Worm (Caenorhabditis elegans) whole organism, L2 larva: ENCODE measurements around the gene cnc-9.

Experiments
- F13H6.1 ChIP-seq: sonication (generic microtip); optimal IDR thresholded peaks from 2 replicates; lab custom pipeline; 2016; ENCODE audit warnings: missing genetic modification characterization, missing compliant biosample characterization
- R02D3.7 ChIP-seq: fragments of 150-350 bp; optimal IDR thresholded peaks from 2 replicates; lab custom pipeline; 2014; ENCODE audit warnings: missing biosample characterization, missing genetic modification characterization
- Y55F3AM.14 ChIP-seq: fragments of 200-800 bp; sonication (Bioruptor generic); optimal IDR thresholded peaks from 2 replicates; lab custom pipeline; 2018; ENCODE audit warnings: mild to moderate bottlenecking, missing genetic modification characterization, missing compliant biosample characterization
- alr-1 ChIP-seq: fragments of 150-350 bp; optimal IDR thresholded peaks from 2 replicates; lab custom pipeline; 2014; ENCODE audit warnings: missing biosample characterization, missing genetic modification characterization
- ama-1 ChIP-seq: fragments of 150-350 bp; optimal IDR thresholded peaks from 2 replicates; lab custom pipeline; 2018; ENCODE audit warnings: inconsistent platforms
- ceh-16 ChIP-seq: fragments of 150-350 bp; optimal IDR thresholded peaks from 2 replicates; lab custom pipeline; 2014; ENCODE audit warnings: missing biosample characterization, missing genetic modification characterization
- dmd-4 ChIP-seq: sonication (generic microtip); optimal IDR thresholded peaks from 2 replicates; lab custom pipeline; 2017; ENCODE audit warnings: missing biosample characterization, missing genetic modification characterization
- elt-1 ChIP-seq: fragments of 150-350 bp; optimal IDR thresholded peaks from 2 replicates; lab custom pipeline; 2014; ENCODE audit warnings: missing biosample characterization, missing genetic modification characterization
- fos-1 ChIP-seq: fragments of 150-350 bp; optimal IDR thresholded peaks from 2 replicates; lab custom pipeline; 2014; ENCODE audit warnings: missing biosample characterization, missing genetic modification characterization
- lin-11 ChIP-seq: fragments of 150-350 bp; sonication (generic microtip); optimal IDR thresholded peaks from 2 replicates; lab custom pipeline; 2014; ENCODE audit warnings: missing biosample characterization, missing genetic modification characterization, inconsistent platforms, mixed read lengths
- lin-39 ChIP-seq: fragments of 150-350 bp; optimal IDR thresholded peaks from 2 replicates; lab custom pipeline; 2014; ENCODE audit warnings: missing biosample characterization, missing genetic modification reagents, missing genetic modification characterization
- lsy-2 ChIP-seq, 2 experiments: fragments of 150-350 bp in 1 of 2; sonication (generic microtip) in 1 of 2; optimal IDR thresholded peaks; 2 replicates each; lab custom pipeline; 2014 to 2017; ENCODE audit warnings: missing biosample characterization in 2 of 2, missing genetic modification characterization in 2 of 2
- mab-5 ChIP-seq: fragments of 150-350 bp; optimal IDR thresholded peaks from 2 replicates; lab custom pipeline; 2014; ENCODE audit warnings: missing biosample characterization, missing genetic modification characterization
- nhr-10 ChIP-seq: sonication (generic microtip); optimal IDR thresholded peaks from 2 replicates; lab custom pipeline; 2017; ENCODE audit warnings: missing biosample characterization, missing genetic modification characterization
- nhr-11 ChIP-seq: fragments of 150-350 bp; optimal IDR thresholded peaks from 2 replicates; lab custom pipeline; 2014; ENCODE audit warnings: missing biosample characterization, missing genetic modification characterization
- nhr-129 ChIP-seq: fragments of 150-350 bp; optimal IDR thresholded peaks from 2 replicates; lab custom pipeline; 2014; ENCODE audit warnings: missing biosample characterization, missing genetic modification characterization
- nhr-21 ChIP-seq: fragments of 150-350 bp; optimal IDR thresholded peaks from 2 replicates; lab custom pipeline; 2014; ENCODE audit warnings: missing biosample characterization, missing genetic modification characterization
- nhr-23 ChIP-seq: fragments of 150-350 bp; optimal IDR thresholded peaks from 2 replicates; lab custom pipeline; 2014; ENCODE audit warnings: missing biosample characterization, missing genetic modification reagents, missing genetic modification characterization
- nhr-6 ChIP-seq: fragments of 150-350 bp; optimal IDR thresholded peaks from 2 replicates; lab custom pipeline; 2014; ENCODE audit warnings: missing biosample characterization, missing genetic modification characterization
- nhr-77 ChIP-seq: fragments of 150-350 bp; optimal IDR thresholded peaks from 2 replicates; lab custom pipeline; 2014; ENCODE audit warnings: missing biosample characterization, missing genetic modification characterization
- sem-4 ChIP-seq: fragments of 150-350 bp; optimal IDR thresholded peaks from 2 replicates; lab custom pipeline; 2014; ENCODE audit warnings: missing biosample characterization, missing genetic modification reagents, missing genetic modification characterization
- skn-1 ChIP-seq: sonication (generic microtip); optimal IDR thresholded peaks from 2 replicates; lab custom pipeline; 2017; ENCODE audit warnings: missing biosample characterization, missing genetic modification characterization
- sma-3 ChIP-seq: sonication (generic microtip); optimal IDR thresholded peaks from 2 replicates; lab custom pipeline; 2016; ENCODE audit warnings: missing genetic modification reagents, missing genetic modification characterization, missing compliant biosample characterization
- sma-9 ChIP-seq, 2 experiments: fragments of 150-350 bp in 1 of 2; sonication (generic microtip) in 1 of 2; optimal IDR thresholded peaks; 2 replicates each; lab custom pipeline; 2014 to 2016; ENCODE audit warnings: missing genetic modification characterization in 2 of 2, mild to moderate bottlenecking in 1 of 2, missing biosample characterization in 1 of 2, missing compliant biosample characterization in 1 of 2, missing genetic modification reagents in 1 of 2, moderate library complexity in 1 of 2
- snpc-4 ChIP-seq: fragments of 150-350 bp; optimal IDR thresholded peaks from 2 replicates; lab custom pipeline; 2014; ENCODE audit warnings: missing biosample characterization, missing genetic modification characterization
- unc-39 ChIP-seq: fragments of 150-350 bp; optimal IDR thresholded peaks from 2 replicates; lab custom pipeline; 2014; ENCODE audit warnings: missing biosample characterization, missing genetic modification characterization
- unc-55 ChIP-seq: fragments of 150-350 bp; sonication (generic microtip); optimal IDR thresholded peaks from 3 replicates; lab custom pipeline; 2014; ENCODE audit warnings: missing biosample characterization, missing genetic modification reagents, missing genetic modification characterization
- unc-62 ChIP-seq: fragments of 150-350 bp; optimal IDR thresholded peaks from 2 replicates; lab custom pipeline; 2014; ENCODE audit warnings: missing biosample characterization, missing genetic modification reagents, missing genetic modification characterization
- zag-1 ChIP-seq: fragments of 150-350 bp; optimal IDR thresholded peaks from 2 replicates; lab custom pipeline; 2014; ENCODE audit warnings: missing biosample characterization, missing genetic modification characterization
- ztf-11 ChIP-seq: sonication (generic microtip); optimal IDR thresholded peaks from 2 replicates; lab custom pipeline; 2017; ENCODE audit warnings: missing biosample characterization, missing genetic modification characterization
- ztf-4 ChIP-seq: fragments of 150-350 bp; optimal IDR thresholded peaks from 2 replicates; lab custom pipeline; 2014; ENCODE audit warnings: missing biosample characterization, missing genetic modification characterization

The cnc-9 gene

DNA sequence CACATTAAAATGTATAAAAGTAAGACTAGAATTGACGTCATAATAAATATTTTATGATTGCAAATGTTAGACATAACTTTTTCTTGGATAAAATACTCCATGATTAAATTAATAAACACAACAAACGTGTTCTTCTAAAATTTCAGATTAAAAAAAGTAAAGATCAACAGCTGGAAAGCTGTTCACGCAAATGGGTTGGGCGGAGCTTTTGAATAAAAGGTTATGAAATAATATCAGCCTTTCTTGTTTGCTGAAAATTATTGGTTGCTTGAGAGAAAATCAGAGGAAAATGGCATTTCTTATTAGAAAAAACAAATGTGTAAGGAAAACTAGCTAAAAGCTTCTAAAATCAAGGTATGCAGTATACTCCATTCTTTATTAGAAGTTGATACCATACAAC lies 12.2 kb downstream of the cnc-9 start, which contains the start of gene C02H6.3:
C02H6.3 (minus strand) TSS at position 101 of the 400 bp plus-strand sequence.
- TF ChIP-seq R02D3.7 (tag; lab: Kevin White, UChicago): no peak
- TF ChIP-seq sma-9 (GFP tag; optimal IDR thresholded peaks at IDR 0.05; lab: Kevin White, UChicago): no peak
- TF ChIP-seq sma-9 (tag; optimal IDR thresholded peaks at IDR 0.05; lab: Kevin White, UChicago): no peak
- no peak for TF ChIP-seq zag-1
- no peak for TF ChIP-seq alr-1 (tag; lab: Kevin White, UChicago)

DNA sequence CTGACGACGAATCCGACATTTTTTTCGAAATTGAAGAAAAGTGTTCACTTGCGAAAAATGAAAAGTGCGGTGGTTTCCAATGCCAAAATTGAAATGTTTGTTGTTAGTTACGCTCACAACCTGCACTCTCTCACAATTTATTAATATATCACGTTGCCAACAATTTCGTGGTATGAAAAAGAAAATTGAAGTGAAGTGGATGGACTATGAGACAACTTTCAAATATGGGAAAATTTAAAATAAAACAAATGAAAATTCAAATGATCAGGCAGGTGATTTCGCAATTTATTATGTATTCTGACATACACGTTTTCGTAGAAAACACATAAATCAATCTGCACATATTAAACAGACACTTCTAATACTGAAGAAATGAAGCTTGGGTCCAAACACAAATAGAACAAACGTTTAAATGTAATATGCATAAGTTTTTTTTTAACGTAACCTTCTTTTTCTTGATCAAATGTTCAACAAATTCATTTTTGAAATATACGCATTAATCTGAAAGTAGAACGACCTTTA lies 13.9 kb downstream of the cnc-9 start, which contains the start of gene srp-6:
srp-6 (minus strand) TSS at position 51 of the 522 bp plus-strand sequence.
- TF ChIP-seq dmd-4 (tag; lab: Kevin White, UChicago): no peak
- TF ChIP-seq lin-39 (tag; lab: Kevin White, UChicago): no peak
- peak; percentile 6 for TF ChIP-seq unc-55
- TF ChIP-seq nhr-10: no peak
- peak; percentile 2 for TF ChIP-seq fos-1 (tag; lab: Kevin White, UChicago)

DNA sequence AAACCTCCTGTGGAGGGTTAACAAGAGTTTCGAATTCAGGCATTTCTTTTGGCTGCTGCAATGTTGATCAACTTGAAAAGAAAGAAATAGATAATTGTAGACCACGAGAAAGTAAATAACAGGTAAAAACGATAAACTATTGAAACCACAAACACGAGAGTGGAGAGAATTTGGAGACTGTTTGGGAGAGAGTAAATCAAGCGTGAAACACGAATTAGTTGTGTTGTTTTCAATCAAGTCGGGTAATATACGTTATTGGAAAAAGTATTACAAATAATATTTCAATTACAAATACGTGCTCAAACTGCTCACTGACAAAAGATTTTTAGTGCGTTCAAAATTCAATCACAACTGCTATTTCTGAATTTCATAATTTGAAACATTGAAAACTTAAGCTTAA lies 19.0 kb downstream of the cnc-9 start, which contains the start of gene C03G6.17:
C03G6.17 (minus strand) TSS at position 101 of the 400 bp plus-strand sequence.
- no peak for TF ChIP-seq ceh-16

DNA sequence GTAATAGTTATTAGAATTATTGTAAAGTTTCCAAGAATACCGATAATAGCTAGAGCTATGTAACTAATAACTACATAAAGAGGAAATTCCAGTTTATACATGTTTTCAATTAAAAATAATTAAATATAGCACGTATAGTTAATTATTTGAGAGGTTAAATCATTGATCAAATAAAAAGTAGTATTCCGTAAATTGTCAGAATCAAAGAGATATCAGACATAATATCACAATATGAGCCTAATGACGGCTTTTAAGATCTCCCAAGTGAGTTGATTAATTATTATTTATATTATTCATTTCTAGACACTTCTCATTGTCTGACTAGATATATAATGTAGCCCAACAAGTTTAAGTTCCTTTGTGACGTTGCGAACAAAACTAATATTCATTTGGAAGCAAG lies 20.6 kb downstream of the cnc-9 start, which contains the start of gene srsx-24:
srsx-24 (minus strand) TSS at position 101 of the 400 bp plus-strand sequence.
- no peak for TF ChIP-seq lin-39 (tag; lab: Kevin White, UChicago)
- TF ChIP-seq nhr-11 (tag; lab: Kevin White, UChicago): no peak
- no peak for TF ChIP-seq unc-55
- TF ChIP-seq ceh-16: no peak
- TF ChIP-seq ztf-4: no peak
- no peak for TF ChIP-seq zag-1
- no peak for TF ChIP-seq unc-62 (GFP tag; lab: Kevin White, UChicago)
- TF ChIP-seq F13H6.1 (tag; lab: Kevin White, UChicago): no peak
- no peak for TF ChIP-seq ztf-11
- no peak for TF ChIP-seq nhr-21

DNA sequence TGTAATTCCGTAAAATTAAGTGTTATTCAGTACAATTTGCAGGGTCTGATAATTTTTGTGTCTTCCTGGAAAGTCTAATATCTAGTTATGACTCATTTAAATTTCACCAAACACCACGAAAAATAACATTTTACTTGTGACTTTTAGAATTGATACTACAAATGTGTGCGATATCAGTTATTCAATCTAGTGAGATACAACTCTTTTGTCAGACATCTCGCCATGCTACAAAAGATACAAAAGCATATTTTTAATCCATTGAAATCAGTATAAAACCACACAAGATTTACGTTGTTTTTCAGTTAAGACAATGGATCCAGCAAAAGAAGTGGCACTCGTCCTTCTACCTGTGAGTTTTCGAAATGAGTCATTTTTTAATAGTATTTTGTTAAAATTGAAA lies 25.9 kb downstream of the cnc-9 start, which contains the start of gene srx-56:
srx-56 (plus strand) TSS at position 301 of the 400 bp plus-strand sequence.
- no peak for TF ChIP-seq nhr-21
- no peak for TF ChIP-seq F13H6.1 (tag; lab: Kevin White, UChicago)
- TF ChIP-seq Y55F3AM.14 (GFP tag; lab: Kevin White, UChicago): no peak
- TF ChIP-seq lin-11 (tag; lab: Kevin White, UChicago): no peak
- TF ChIP-seq ama-1 (lab: Kevin White, UChicago): no peak
- TF ChIP-seq unc-39 (tag; lab: Kevin White, UChicago): no peak
- no peak for TF ChIP-seq nhr-23 (tag; lab: Kevin White, UChicago)
- no peak for TF ChIP-seq mab-5 (tag; lab: Kevin White, UChicago)
- TF ChIP-seq elt-1 (tag; lab: Kevin White, UChicago): no peak
- TF ChIP-seq lin-39 (tag; lab: Kevin White, UChicago): no peak
- TF ChIP-seq zag-1: no peak
- no peak for TF ChIP-seq nhr-6 (tag; lab: Kevin White, UChicago)
- TF ChIP-seq snpc-4: no peak
- TF ChIP-seq sma-9 (GFP tag; optimal IDR thresholded peaks at IDR 0.05; lab: Kevin White, UChicago): no peak
- no peak for TF ChIP-seq sma-9 (tag; optimal IDR thresholded peaks at IDR 0.05; lab: Kevin White, UChicago)
- no peak for TF ChIP-seq alr-1 (tag; lab: Kevin White, UChicago)
- no peak for TF ChIP-seq lsy-2 (tag; optimal IDR thresholded peaks at IDR 0.05; lab: Kevin White, UChicago)
- TF ChIP-seq sma-3 (GFP tag; lab: Kevin White, UChicago): no peak

DNA sequence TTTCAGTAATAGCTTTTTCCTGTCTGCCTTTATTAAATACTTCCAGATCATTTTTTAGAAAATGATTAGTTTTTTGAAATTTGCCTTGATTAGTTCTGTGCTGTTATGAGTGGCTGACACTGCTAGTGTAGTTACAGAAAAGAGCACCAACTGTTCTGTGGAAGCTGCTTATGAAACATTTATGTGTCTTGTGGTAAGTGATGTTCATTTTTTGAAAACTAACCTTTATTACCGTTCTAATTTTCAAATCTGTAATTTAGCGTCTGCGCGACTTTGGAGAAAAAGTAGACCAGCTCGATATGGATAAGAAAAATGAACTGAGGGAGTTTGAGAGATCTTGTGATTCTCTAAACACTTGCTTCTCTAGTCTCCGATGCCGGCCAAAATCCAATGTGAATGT lies 30.4 kb downstream of the cnc-9 start, which contains the start of gene srj-14:
srj-14 (plus strand) TSS at position 131 of the 400 bp plus-strand sequence.
- TF ChIP-seq lsy-2 (tag; optimal IDR thresholded peaks at IDR 0.05; lab: Kevin White, UChicago): no peak
- no peak for TF ChIP-seq nhr-77 (tag; lab: Kevin White, UChicago)
- TF ChIP-seq Y55F3AM.14 (GFP tag; lab: Kevin White, UChicago): no peak
- TF ChIP-seq nhr-129: no peak
- no peak for TF ChIP-seq ama-1 (lab: Kevin White, UChicago)
- no peak for TF ChIP-seq skn-1
- no peak for TF ChIP-seq snpc-4
- TF ChIP-seq nhr-21: no peak
- TF ChIP-seq sem-4: no peak
